Worm (Caenorhabditis elegans) whole organism, young adult: ENCODE measurements around the gene Y43F8B.7.

Experiments
- B0019.2 ChIP-seq: fragments of 200-800 bp; sonication (Bioruptor generic); conservative IDR thresholded peaks from 2 replicates; pipeline ENCODE4 v1.3.6; 2022; ENCODE audit warnings: missing genetic modification reagents, missing genetic modification characterization, missing compliant biosample characterization
- C17E4.6 ChIP-seq: fragments of 200-800 bp; sonication (Bioruptor generic); IDR thresholded peaks from 2 replicates; pipeline ENCODE4 v1.3.6; 2022; ENCODE audit warnings: missing genetic modification reagents, missing genetic modification characterization, missing compliant biosample characterization
- F10E7.11 ChIP-seq: sonication (generic microtip); optimal IDR thresholded peaks from 2 replicates; lab custom pipeline; 2017; ENCODE audit warnings: mild to moderate bottlenecking, missing genetic modification characterization, moderate library complexity, missing compliant biosample characterization
- F22D6.2 ChIP-seq: sonication (generic microtip); optimal IDR thresholded peaks from 2 replicates; lab custom pipeline; 2016; ENCODE audit warnings: mild to moderate bottlenecking, missing genetic modification characterization, missing compliant biosample characterization
- F39B2.1 ChIP-seq: fragments of 200-800 bp; sonication (Bioruptor generic); IDR thresholded peaks from 2 replicates; pipeline ENCODE4 v1.3.6; 2022; ENCODE audit warnings: missing genetic modification reagents, missing genetic modification characterization, missing compliant biosample characterization
- F55B11.4 ChIP-seq: sonication (generic microtip); optimal IDR thresholded peaks from 2 replicates; lab custom pipeline; 2016; ENCODE audit warnings: missing compliant biosample characterization, missing genetic modification characterization, borderline replicate concordance; ENCODE audit not compliant: insufficient read depth
- F57C9.4 ChIP-seq: sonication (generic microtip); optimal IDR thresholded peaks from 2 replicates; lab custom pipeline; 2017; ENCODE audit warnings: mild to moderate bottlenecking, missing genetic modification characterization, missing compliant biosample characterization
- K11D2.4 ChIP-seq: fragments of 200-800 bp; sonication (Bioruptor generic); IDR thresholded peaks from 2 replicates; pipeline ENCODE4 v1.3.6; 2022; ENCODE audit warnings: missing genetic modification reagents, missing genetic modification characterization, missing compliant biosample characterization
- K12H6.12 ChIP-seq: fragments of 200-800 bp; sonication (Bioruptor generic); optimal IDR thresholded peaks from 2 replicates; lab custom pipeline; 2018; ENCODE audit warnings: mild to moderate bottlenecking, missing genetic modification characterization, missing compliant biosample characterization
- T26A5.8 ChIP-seq: sonication (generic microtip); optimal IDR thresholded peaks from 2 replicates; lab custom pipeline; 2016; ENCODE audit warnings: missing genetic modification characterization, missing compliant biosample characterization
- Y53F4B.3 ChIP-seq: fragments of 200-800 bp; sonication (Bioruptor generic); IDR thresholded peaks from 2 replicates; pipeline ENCODE4 v1.3.6; 2022; ENCODE audit warnings: missing genetic modification reagents, missing genetic modification characterization, missing compliant biosample characterization
- Y56A3A.18 ChIP-seq: fragments of 200-800 bp; sonication (Bioruptor generic); IDR thresholded peaks from 2 replicates; pipeline ENCODE4 v1.3.6; 2022; ENCODE audit warnings: missing genetic modification reagents, missing genetic modification characterization, missing compliant biosample characterization
- Y67H2A.10 ChIP-seq: fragments of 200-800 bp; sonication (Bioruptor generic); conservative IDR thresholded peaks from 2 replicates; pipeline ENCODE4 v1.3.6; 2022; ENCODE audit warnings: missing genetic modification reagents, missing genetic modification characterization, missing compliant biosample characterization
- akir-1 ChIP-seq: fragments of 200-800 bp; sonication (Bioruptor generic); optimal IDR thresholded peaks from 2 replicates; lab custom pipeline; 2018; ENCODE audit warnings: mild to moderate bottlenecking, missing genetic modification characterization, moderate library complexity, missing compliant biosample characterization
- ama-1 ChIP-seq, 3 experiments: fragments of 150-350 bp in 1 of 3; sonication (generic microtip) in 2 of 3; optimal IDR thresholded peaks; 2 replicates each; lab custom pipeline; 2014 to 2018; ENCODE audit warnings: missing biosample characterization in 2 of 3, missing genetic modification characterization in 2 of 3, missing genetic modification reagents in 2 of 3
- atf-7 ChIP-seq: sonication (generic microtip); optimal IDR thresholded peaks from 2 replicates; lab custom pipeline; 2017; ENCODE audit warnings: mild to moderate bottlenecking, missing genetic modification characterization, missing compliant biosample characterization
- cebp-2 ChIP-seq: fragments of 200-800 bp; sonication (Bioruptor generic); IDR thresholded peaks from 2 replicates; pipeline ENCODE4 v1.3.6; 2022; ENCODE audit warnings: missing genetic modification characterization, missing compliant biosample characterization
- ceh-100 ChIP-seq: fragments of 200-800 bp; sonication (Bioruptor generic); IDR thresholded peaks from 2 replicates; pipeline ENCODE4 v1.3.6; 2022; ENCODE audit warnings: missing genetic modification reagents, missing genetic modification characterization, missing compliant biosample characterization
- ceh-27 ChIP-seq: fragments of 200-800 bp; sonication (Bioruptor generic); optimal IDR thresholded peaks from 2 replicates; lab custom pipeline; 2018; ENCODE audit warnings: mild to moderate bottlenecking, missing genetic modification characterization, moderate library complexity, missing compliant biosample characterization
- ceh-58 ChIP-seq: fragments of 200-800 bp; sonication (Bioruptor generic); IDR thresholded peaks from 2 replicates; pipeline ENCODE4 v1.3.6; 2022; ENCODE audit warnings: missing genetic modification characterization, missing compliant biosample characterization
- chd-7 ChIP-seq: sonication (generic microtip); optimal IDR thresholded peaks from 2 replicates; lab custom pipeline; 2016; ENCODE audit warnings: mild to moderate bottlenecking, missing genetic modification characterization, moderate library complexity, missing compliant biosample characterization
- dox-1 ChIP-seq: fragments of 200-800 bp; sonication (Bioruptor generic); IDR thresholded peaks from 2 replicates; pipeline ENCODE4 v1.3.6; 2022; ENCODE audit warnings: missing genetic modification reagents, missing genetic modification characterization, missing compliant biosample characterization
- egl-18 ChIP-seq: fragments of 200-800 bp; sonication (Bioruptor generic); IDR thresholded peaks from 2 replicates; pipeline ENCODE4 v1.3.6; 2022; ENCODE audit warnings: missing genetic modification reagents, missing genetic modification characterization, missing compliant biosample characterization
- ekl-4 ChIP-seq: fragments of 200-800 bp; sonication (Bioruptor generic); IDR thresholded peaks from 2 replicates; pipeline ENCODE4 v1.3.6; 2022; ENCODE audit warnings: missing genetic modification reagents, missing genetic modification characterization, missing compliant biosample characterization
- hlh-12 ChIP-seq: sonication (generic microtip); optimal IDR thresholded peaks from 2 replicates; lab custom pipeline; 2016; ENCODE audit warnings: missing genetic modification characterization, missing compliant biosample characterization
- hmg-1.2 ChIP-seq: fragments of 200-800 bp; sonication (Bioruptor generic); IDR thresholded peaks from 2 replicates; pipeline ENCODE4 v1.3.6; 2022; ENCODE audit warnings: missing genetic modification reagents, missing genetic modification characterization, missing compliant biosample characterization
- hmg-20 ChIP-seq: fragments of 200-800 bp; sonication (Bioruptor generic); IDR thresholded peaks from 2 replicates; pipeline ENCODE4 v1.3.6; 2022; ENCODE audit warnings: missing genetic modification reagents, missing genetic modification characterization, missing compliant biosample characterization
- let-607 ChIP-seq, 2 experiments: fragments of 200-800 bp in 1 of 2; sonication (Bioruptor generic) in 1 of 2; sonication (generic microtip) in 1 of 2; optimal IDR thresholded peaks; 2 replicates each; lab custom pipeline; 2016 to 2018; ENCODE audit warnings: mild to moderate bottlenecking in 2 of 2, missing compliant biosample characterization in 2 of 2, missing genetic modification characterization in 2 of 2, moderate library complexity in 2 of 2, missing genotype in 1 of 2
- lin-26 ChIP-seq: fragments of 200-800 bp; sonication (Bioruptor generic); IDR thresholded peaks from 2 replicates; pipeline ENCODE4 v1.3.6; 2022; ENCODE audit warnings: missing genetic modification reagents, missing genetic modification characterization, missing compliant biosample characterization
- lin-35 ChIP-seq, 3 experiments: fragments of 150-350 bp in 2 of 3; sonication (generic microtip) in 1 of 3; optimal IDR thresholded peaks; 2 replicates each; lab custom pipeline; 2014 to 2018; ENCODE audit warnings: missing biosample characterization in 3 of 3, missing genetic modification characterization in 3 of 3, missing genetic modification reagents in 3 of 3
- lin-54 ChIP-seq: fragments of 200-800 bp; sonication (Bioruptor generic); optimal IDR thresholded peaks from 2 replicates; lab custom pipeline; 2018; ENCODE audit warnings: mild to moderate bottlenecking, missing genetic modification characterization, missing compliant biosample characterization
- lsl-1 ChIP-seq: fragments of 200-800 bp; sonication (Bioruptor generic); optimal IDR thresholded peaks from 2 replicates; lab custom pipeline; 2018; ENCODE audit warnings: mild to moderate bottlenecking, missing genetic modification characterization, moderate library complexity, missing compliant biosample characterization
- nhr-120 ChIP-seq: fragments of 200-800 bp; sonication (Bioruptor generic); IDR thresholded peaks from 2 replicates; pipeline ENCODE4 v1.3.6; 2022; ENCODE audit warnings: missing genetic modification characterization, missing compliant biosample characterization
- nhr-90 ChIP-seq: sonication (generic microtip); optimal IDR thresholded peaks from 2 replicates; lab custom pipeline; 2016; ENCODE audit warnings: missing genotype, mild to moderate bottlenecking, missing genetic modification characterization, missing compliant biosample characterization
- repo-1 ChIP-seq: sonication (generic microtip); optimal IDR thresholded peaks from 2 replicates; lab custom pipeline; 2017; ENCODE audit warnings: mild to moderate bottlenecking, missing genetic modification characterization, missing compliant biosample characterization
- snpc-1.1 ChIP-seq: sonication (generic microtip); optimal IDR thresholded peaks from 2 replicates; lab custom pipeline; 2017; ENCODE audit warnings: missing genetic modification characterization, mild to moderate bottlenecking, missing compliant biosample characterization, antibody characterized with exemption, moderate library complexity, missing genotype, missing genetic modification reagents; ENCODE audit not compliant: insufficient read depth
- snpc-3.4 ChIP-seq: sonication (generic microtip); optimal IDR thresholded peaks from 2 replicates; lab custom pipeline; 2017; ENCODE audit warnings: missing genetic modification characterization, mild to moderate bottlenecking, missing compliant biosample characterization, antibody characterized with exemption, moderate library complexity, missing genotype, missing genetic modification reagents
- snpc-4 ChIP-seq, 5 experiments: fragments of 150-350 bp in 1 of 5; sonication (generic microtip) in 4 of 5; optimal IDR thresholded peaks; 2 replicates each; lab custom pipeline; 2014 to 2018; ENCODE audit warnings: missing genetic modification characterization in 5 of 5, missing biosample characterization in 3 of 5, antibody characterized with exemption in 2 of 5, mild to moderate bottlenecking in 2 of 5, missing compliant biosample characterization in 2 of 5, missing genotype in 2 of 5, moderate library complexity in 2 of 5, missing genetic modification reagents in 1 of 5
- tbp1 ChIP-seq: fragments of 200-800 bp; sonication (Bioruptor generic); optimal IDR thresholded peaks from 2 replicates; lab custom pipeline; 2018; ENCODE audit warnings: mild to moderate bottlenecking, missing genetic modification characterization, missing compliant biosample characterization
- tbx-9 ChIP-seq: sonication (generic microtip); optimal IDR thresholded peaks from 2 replicates; lab custom pipeline; 2016; ENCODE audit warnings: borderline replicate concordance, missing genetic modification characterization, inconsistent platforms, missing compliant biosample characterization
- tlf-1 ChIP-seq: fragments of 200-800 bp; sonication (Bioruptor generic); optimal IDR thresholded peaks from 2 replicates; lab custom pipeline; 2018; ENCODE audit warnings: mild to moderate bottlenecking, missing genetic modification characterization, missing compliant biosample characterization
- unc-130 ChIP-seq: sonication (generic microtip); optimal IDR thresholded peaks from 2 replicates; lab custom pipeline; 2016; ENCODE audit warnings: missing genetic modification reagents, missing genetic modification characterization, missing compliant biosample characterization
- zfh-2 ChIP-seq: fragments of 200-800 bp; sonication (Bioruptor generic); conservative IDR thresholded peaks from 2 replicates; pipeline ENCODE4 v1.3.6; 2022; ENCODE audit warnings: missing genetic modification reagents, missing genetic modification characterization, missing compliant biosample characterization
- zim-3 ChIP-seq: sonication (generic microtip); optimal IDR thresholded peaks from 2 replicates; lab custom pipeline; 2017; ENCODE audit warnings: mild to moderate bottlenecking, missing genetic modification characterization, moderate library complexity, missing compliant biosample characterization
- ztf-18 ChIP-seq: sonication (generic microtip); optimal IDR thresholded peaks from 2 replicates; lab custom pipeline; 2016; ENCODE audit warnings: missing genotype, mild to moderate bottlenecking, missing genetic modification characterization, missing compliant biosample characterization
- ztf-25 ChIP-seq: fragments of 200-800 bp; sonication (Bioruptor generic); IDR thresholded peaks from 2 replicates; pipeline ENCODE4 v1.3.6; 2022; ENCODE audit warnings: missing genetic modification reagents, missing genetic modification characterization, missing compliant biosample characterization

Gene Y43F8B.7

ce11 chrV:19522551-19523137, 32.1 kb downstream of the Y43F8B.7 start:
- no peak for TF ChIP-seq nhr-120 (GFP tag; lab: Robert Waterston, UW)
- peak in 1 of 3 experiments; percentile 39 for TF ChIP-seq lin-35 (GFP tag; optimal IDR thresholded peaks at IDR 0.05; lab: Kevin White, UChicago)
- TF ChIP-seq snpc-3.4 (tag; lab: Kevin White, UChicago), result no peak
- TF ChIP-seq akir-1 (GFP tag; lab: Kevin White, UChicago), result no peak
- peak; percentile 70 for TF ChIP-seq zim-3 (tag; lab: Kevin White, UChicago)
- TF ChIP-seq lin-26, result peak; percentile 48; the same call in 1 of the 2 replicates
- TF ChIP-seq hmg-1.2 (GFP tag; lab: Robert Waterston, UW), result peak; percentile 98
- no peak for TF ChIP-seq Y67H2A.10 (GFP tag; lab: Robert Waterston, UW)
- no peak for TF ChIP-seq F55B11.4 (tag; lab: Kevin White, UChicago)
- peak; percentile 68 for TF ChIP-seq tbp1
- peak; percentile 85 for TF ChIP-seq K12H6.12 (tag; lab: Kevin White, UChicago)
- peak; percentile 83 for TF ChIP-seq dox-1
- TF ChIP-seq ceh-100 (GFP tag; lab: Robert Waterston, UW), result peak; percentile 35; the same call in 1 of the 2 replicates
- TF ChIP-seq hlh-12 (tag; lab: Kevin White, UChicago), result no peak
- no peak for TF ChIP-seq T26A5.8 (tag; lab: Kevin White, UChicago)
- TF ChIP-seq K11D2.4 (GFP tag; lab: Robert Waterston, UW), result peak; percentile 91
- no peak for TF ChIP-seq hmg-20 (GFP tag; lab: Robert Waterston, UW)
- TF ChIP-seq snpc-4 (GFP tag; optimal IDR thresholded peaks at IDR 0.05; lab: Kevin White, UChicago), result no peak
- peak in 2 of 4 experiments; percentile 56 to 60 for TF ChIP-seq snpc-4 (tag; optimal IDR thresholded peaks at IDR 0.05; lab: Kevin White, UChicago)
- no peak for TF ChIP-seq snpc-1.1 (tag; lab: Kevin White, UChicago)
- TF ChIP-seq ama-1 (optimal IDR thresholded peaks at IDR 0.05; lab: Kevin White, UChicago), result peak; percentile 89
- no peak for TF ChIP-seq ama-1 (GFP tag; optimal IDR thresholded peaks at IDR 0.05; lab: Kevin White, UChicago)
- 0 out of 2 replicates have a peak, but pooled peaks have one; percentile 18 for TF ChIP-seq egl-18 (GFP tag; lab: Robert Waterston, UW)
- TF ChIP-seq zfh-2 (GFP tag; lab: Robert Waterston, UW), result peak; percentile 95
- no peak for TF ChIP-seq F39B2.1 (GFP tag; lab: Robert Waterston, UW)
- peak; percentile 50 for TF ChIP-seq F10E7.11 (tag; lab: Kevin White, UChicago)
- peak in 1 of 2 experiments; percentile 63 for TF ChIP-seq let-607 (tag; optimal IDR thresholded peaks at IDR 0.05; lab: Kevin White, UChicago)
- TF ChIP-seq ztf-25 (GFP tag; lab: Robert Waterston, UW), result no peak
- TF ChIP-seq lin-54 (GFP tag; lab: Kevin White, UChicago), result peak; percentile 67
- TF ChIP-seq tlf-1 (GFP tag; lab: Kevin White, UChicago), result peak; percentile 45
- no peak for TF ChIP-seq lsl-1 (GFP tag; lab: Kevin White, UChicago)
- TF ChIP-seq ztf-18, result no peak
- TF ChIP-seq B0019.2 (GFP tag; lab: Robert Waterston, UW), result no peak
- no peak for TF ChIP-seq tbx-9
- TF ChIP-seq cebp-2 (GFP tag; lab: Robert Waterston, UW), result no peak
- no peak for TF ChIP-seq C17E4.6 (GFP tag; lab: Robert Waterston, UW)
- TF ChIP-seq unc-130 (GFP tag; lab: Kevin White, UChicago), result no peak
- peak; percentile 69 for TF ChIP-seq ceh-27 (GFP tag; lab: Kevin White, UChicago)
- no peak for TF ChIP-seq Y53F4B.3 (GFP tag; lab: Robert Waterston, UW)
- 0 out of 2 replicates have a peak, but pooled peaks have one; percentile 72 for TF ChIP-seq Y56A3A.18
- TF ChIP-seq nhr-90, result peak; percentile 25
- peak; percentile 0 for TF ChIP-seq F22D6.2
- peak; percentile 100 for TF ChIP-seq atf-7 (tag; lab: Kevin White, UChicago)
- no peak for TF ChIP-seq F57C9.4
- TF ChIP-seq ekl-4 (GFP tag; lab: Robert Waterston, UW), result peak; percentile 88
- TF ChIP-seq ceh-58 (GFP tag; lab: Robert Waterston, UW), result 0 out of 2 replicates have a peak, but pooled peaks have one; percentile 68
- TF ChIP-seq repo-1, result peak; percentile 66
- peak; percentile 93 for TF ChIP-seq chd-7 (tag; lab: Kevin White, UChicago)
